Worm (Caenorhabditis elegans) whole organism, young adult: ENCODE data around the gene vps-37.

ENCODE experiments used
- B0035.1 ChIP-seq: sonication (generic microtip); optimal IDR thresholded peaks from 2 replicates; lab custom pipeline; 2016; ENCODE audit warnings: missing genetic modification characterization, mild to moderate bottlenecking, missing compliant biosample characterization, missing genotype, missing genetic modification reagents
- B0336.3 ChIP-seq: fragments of 200-800 bp; sonication (Bioruptor generic); IDR thresholded peaks from 2 replicates; pipeline ENCODE4 v1.3.6; 2022; ENCODE audit warnings: missing genetic modification characterization, missing compliant biosample characterization
- F37B4.10 ChIP-seq: fragments of 200-800 bp; sonication (Bioruptor generic); IDR thresholded peaks from 2 replicates; pipeline ENCODE4 v1.3.6; 2022; ENCODE audit warnings: missing genetic modification characterization, missing compliant biosample characterization
- F49E8.2 ChIP-seq: sonication (generic microtip); optimal IDR thresholded peaks from 3 replicates; lab custom pipeline; 2017; ENCODE audit warnings: missing genetic modification characterization, mild to moderate bottlenecking, missing compliant biosample characterization, antibody characterized with exemption, moderate library complexity; ENCODE audit not compliant: insufficient read depth
- F57C9.4 ChIP-seq: sonication (generic microtip); optimal IDR thresholded peaks from 2 replicates; lab custom pipeline; 2017; ENCODE audit warnings: mild to moderate bottlenecking, missing genetic modification characterization, missing compliant biosample characterization
- K12H6.12 ChIP-seq: fragments of 200-800 bp; sonication (Bioruptor generic); optimal IDR thresholded peaks from 2 replicates; lab custom pipeline; 2018; ENCODE audit warnings: mild to moderate bottlenecking, missing genetic modification characterization, missing compliant biosample characterization
- Y53G8AR.9 ChIP-seq: fragments of 200-800 bp; sonication (Bioruptor generic); conservative IDR thresholded peaks from 2 replicates; pipeline ENCODE4 v1.3.6; 2022; ENCODE audit warnings: missing genetic modification reagents, missing genetic modification characterization, missing compliant biosample characterization
- Y67H2A.10 ChIP-seq: fragments of 200-800 bp; sonication (Bioruptor generic); conservative IDR thresholded peaks from 2 replicates; pipeline ENCODE4 v1.3.6; 2022; ENCODE audit warnings: missing genetic modification reagents, missing genetic modification characterization, missing compliant biosample characterization
- Y79H2A.3 ChIP-seq: fragments of 200-800 bp; sonication (Bioruptor generic); conservative IDR thresholded peaks from 2 replicates; pipeline ENCODE4 v1.3.6; 2022; ENCODE audit warnings: missing genetic modification reagents, missing genetic modification characterization, missing compliant biosample characterization
- ama-1 ChIP-seq, 3 experiments: fragments of 150-350 bp in 1 of 3; sonication (generic microtip) in 2 of 3; optimal IDR thresholded peaks; 2 replicates each; lab custom pipeline; 2014 to 2018; ENCODE audit warnings: missing biosample characterization in 2 of 3, missing genetic modification characterization in 2 of 3, missing genetic modification reagents in 2 of 3
- cebp-1 ChIP-seq, 2 experiments: fragments of 200-800 bp in 1 of 2; sonication (Bioruptor generic) in 1 of 2; sonication (generic microtip) in 1 of 2; IDR thresholded peaks in 1 of 2; optimal IDR thresholded peaks in 1 of 2; 2 replicates each; pipeline versions ENCODE4 v1.3.6 to Lab custom; 2017 to 2022; ENCODE audit warnings: missing compliant biosample characterization in 2 of 2, missing genetic modification characterization in 2 of 2, mild to moderate bottlenecking in 1 of 2, missing genetic modification reagents in 1 of 2, moderate library complexity in 1 of 2
- ceh-27 ChIP-seq: fragments of 200-800 bp; sonication (Bioruptor generic); optimal IDR thresholded peaks from 2 replicates; lab custom pipeline; 2018; ENCODE audit warnings: mild to moderate bottlenecking, missing genetic modification characterization, moderate library complexity, missing compliant biosample characterization
- ceh-40 ChIP-seq: fragments of 200-800 bp; sonication (Bioruptor generic); IDR thresholded peaks from 2 replicates; pipeline ENCODE4 v1.3.6; 2022; ENCODE audit warnings: missing genetic modification characterization, missing compliant biosample characterization
- ceh-79 ChIP-seq: sonication (generic microtip); optimal IDR thresholded peaks from 2 replicates; lab custom pipeline; 2017; ENCODE audit warnings: mild to moderate bottlenecking, missing genetic modification characterization, missing compliant biosample characterization
- chd-7 ChIP-seq: sonication (generic microtip); optimal IDR thresholded peaks from 2 replicates; lab custom pipeline; 2016; ENCODE audit warnings: mild to moderate bottlenecking, missing genetic modification characterization, moderate library complexity, missing compliant biosample characterization
- dpl-1 ChIP-seq: fragments of 150-350 bp; optimal IDR thresholded peaks from 2 replicates; lab custom pipeline; 2014; ENCODE audit warnings: missing biosample characterization, missing genetic modification reagents, missing genetic modification characterization
- ekl-4 ChIP-seq: fragments of 200-800 bp; sonication (Bioruptor generic); IDR thresholded peaks from 2 replicates; pipeline ENCODE4 v1.3.6; 2022; ENCODE audit warnings: missing genetic modification reagents, missing genetic modification characterization, missing compliant biosample characterization
- ets-4 ChIP-seq: fragments of 200-800 bp; sonication (Bioruptor generic); optimal IDR thresholded peaks from 2 replicates; lab custom pipeline; 2018; ENCODE audit warnings: mild to moderate bottlenecking, missing genetic modification characterization, missing compliant biosample characterization
- hmg-1.2 ChIP-seq: fragments of 200-800 bp; sonication (Bioruptor generic); IDR thresholded peaks from 2 replicates; pipeline ENCODE4 v1.3.6; 2022; ENCODE audit warnings: missing genetic modification reagents, missing genetic modification characterization, missing compliant biosample characterization
- hmg-20 ChIP-seq: fragments of 200-800 bp; sonication (Bioruptor generic); IDR thresholded peaks from 2 replicates; pipeline ENCODE4 v1.3.6; 2022; ENCODE audit warnings: missing genetic modification reagents, missing genetic modification characterization, missing compliant biosample characterization
- let-526 ChIP-seq: fragments of 200-800 bp; sonication (Bioruptor generic); IDR thresholded peaks from 2 replicates; pipeline ENCODE4 v1.3.6; 2022; ENCODE audit warnings: missing genetic modification reagents, missing genetic modification characterization, missing compliant biosample characterization
- let-607 ChIP-seq, 2 experiments: fragments of 200-800 bp in 1 of 2; sonication (Bioruptor generic) in 1 of 2; sonication (generic microtip) in 1 of 2; optimal IDR thresholded peaks; 2 replicates each; lab custom pipeline; 2016 to 2018; ENCODE audit warnings: mild to moderate bottlenecking in 2 of 2, missing compliant biosample characterization in 2 of 2, missing genetic modification characterization in 2 of 2, moderate library complexity in 2 of 2, missing genotype in 1 of 2
- lin-40 ChIP-seq: sonication (generic microtip); optimal IDR thresholded peaks from 2 replicates; lab custom pipeline; 2016; ENCODE audit warnings: missing genetic modification characterization, mild to moderate bottlenecking, missing compliant biosample characterization, missing genotype, missing genetic modification reagents
- lin-54 ChIP-seq: fragments of 200-800 bp; sonication (Bioruptor generic); optimal IDR thresholded peaks from 2 replicates; lab custom pipeline; 2018; ENCODE audit warnings: mild to moderate bottlenecking, missing genetic modification characterization, missing compliant biosample characterization
- lsl-1 ChIP-seq: fragments of 200-800 bp; sonication (Bioruptor generic); optimal IDR thresholded peaks from 2 replicates; lab custom pipeline; 2018; ENCODE audit warnings: mild to moderate bottlenecking, missing genetic modification characterization, moderate library complexity, missing compliant biosample characterization
- lsy-27 ChIP-seq: sonication (generic microtip); optimal IDR thresholded peaks from 2 replicates; lab custom pipeline; 2017; ENCODE audit warnings: missing genetic modification characterization, mild to moderate bottlenecking, missing compliant biosample characterization, antibody characterized with exemption, missing genotype, borderline replicate concordance; ENCODE audit not compliant: insufficient read depth
- madf-6 ChIP-seq: fragments of 200-800 bp; sonication (Bioruptor generic); IDR thresholded peaks from 2 replicates; pipeline ENCODE4 v1.3.6; 2022; ENCODE audit warnings: missing genetic modification reagents, missing genetic modification characterization, missing compliant biosample characterization
- mxl-1 ChIP-seq: sonication (generic microtip); optimal IDR thresholded peaks from 2 replicates; lab custom pipeline; 2016; ENCODE audit warnings: missing genetic modification characterization, missing compliant biosample characterization
- nfya-1 ChIP-seq: sonication (generic microtip); optimal IDR thresholded peaks from 2 replicates; lab custom pipeline; 2017; ENCODE audit warnings: antibody characterized with exemption, missing compliant biosample characterization, missing genetic modification characterization, borderline replicate concordance; ENCODE audit not compliant: insufficient read depth
- nfya-2 ChIP-seq: fragments of 200-800 bp; sonication (Bioruptor generic); IDR thresholded peaks from 2 replicates; pipeline ENCODE4 v1.3.6; 2022; ENCODE audit warnings: missing genetic modification reagents, missing genetic modification characterization, missing compliant biosample characterization
- nhr-120 ChIP-seq: fragments of 200-800 bp; sonication (Bioruptor generic); IDR thresholded peaks from 2 replicates; pipeline ENCODE4 v1.3.6; 2022; ENCODE audit warnings: missing genetic modification characterization, missing compliant biosample characterization
- pha-4 ChIP-seq: fragments of 150-350 bp; sonication (generic microtip); optimal IDR thresholded peaks from 2 replicates; lab custom pipeline; 2014; ENCODE audit warnings: missing biosample characterization, missing genetic modification reagents, missing genetic modification characterization
- rcor-1 ChIP-seq: fragments of 200-800 bp; sonication (Bioruptor generic); IDR thresholded peaks from 2 replicates; pipeline ENCODE4 v1.3.6; 2022; ENCODE audit warnings: missing genetic modification reagents, missing genetic modification characterization, missing compliant biosample characterization
- rpc-1 ChIP-seq, 2 experiments: fragments of 150-350 bp in 1 of 2; sonication (generic microtip) in 1 of 2; optimal IDR thresholded peaks; 2 replicates each; lab custom pipeline; 2014 to 2018; ENCODE audit warnings: missing biosample characterization in 1 of 2, missing genetic modification characterization in 1 of 2, missing genetic modification reagents in 1 of 2, missing genotype in 1 of 2
- sea-2 ChIP-seq: fragments of 200-800 bp; sonication (Bioruptor generic); IDR thresholded peaks from 2 replicates; pipeline ENCODE4 v1.3.6; 2022; ENCODE audit warnings: missing genetic modification characterization, missing compliant biosample characterization
- snpc-1.1 ChIP-seq: sonication (generic microtip); optimal IDR thresholded peaks from 2 replicates; lab custom pipeline; 2017; ENCODE audit warnings: missing genetic modification characterization, mild to moderate bottlenecking, missing compliant biosample characterization, antibody characterized with exemption, moderate library complexity, missing genotype, missing genetic modification reagents; ENCODE audit not compliant: insufficient read depth
- snpc-1.3 ChIP-seq: sonication (generic microtip); optimal IDR thresholded peaks from 2 replicates; lab custom pipeline; 2017; ENCODE audit warnings: missing genetic modification characterization, mild to moderate bottlenecking, missing compliant biosample characterization, antibody characterized with exemption, moderate library complexity, missing genotype, missing genetic modification reagents; ENCODE audit not compliant: insufficient read depth
- snpc-4 ChIP-seq, 5 experiments: fragments of 150-350 bp in 1 of 5; sonication (generic microtip) in 4 of 5; optimal IDR thresholded peaks; 2 replicates each; lab custom pipeline; 2014 to 2018; ENCODE audit warnings: missing genetic modification characterization in 5 of 5, missing biosample characterization in 3 of 5, antibody characterized with exemption in 2 of 5, mild to moderate bottlenecking in 2 of 5, missing compliant biosample characterization in 2 of 5, missing genotype in 2 of 5, moderate library complexity in 2 of 5, missing genetic modification reagents in 1 of 5
- tbx-9 ChIP-seq: sonication (generic microtip); optimal IDR thresholded peaks from 2 replicates; lab custom pipeline; 2016; ENCODE audit warnings: borderline replicate concordance, missing genetic modification characterization, inconsistent platforms, missing compliant biosample characterization
- ztf-18 ChIP-seq: sonication (generic microtip); optimal IDR thresholded peaks from 2 replicates; lab custom pipeline; 2016; ENCODE audit warnings: missing genotype, mild to moderate bottlenecking, missing genetic modification characterization, missing compliant biosample characterization
- ztf-22 ChIP-seq: fragments of 200-800 bp; sonication (Bioruptor generic); optimal IDR thresholded peaks from 2 replicates; lab custom pipeline; 2018; ENCODE audit warnings: mild to moderate bottlenecking, missing genetic modification characterization, moderate library complexity, missing compliant biosample characterization
- ztf-25 ChIP-seq: fragments of 200-800 bp; sonication (Bioruptor generic); IDR thresholded peaks from 2 replicates; pipeline ENCODE4 v1.3.6; 2022; ENCODE audit warnings: missing genetic modification reagents, missing genetic modification characterization, missing compliant biosample characterization
- ztf-3 ChIP-seq: fragments of 200-800 bp; sonication (Bioruptor generic); optimal IDR thresholded peaks from 2 replicates; lab custom pipeline; 2018; ENCODE audit warnings: mild to moderate bottlenecking, missing genetic modification characterization, missing compliant biosample characterization
- ztf-6 ChIP-seq: fragments of 200-800 bp; sonication (Bioruptor generic); IDR thresholded peaks from 2 replicates; pipeline ENCODE4 v1.3.6; 2022; ENCODE audit warnings: missing genetic modification reagents, missing genetic modification characterization, missing compliant biosample characterization

vps-37 gene

DNA sequence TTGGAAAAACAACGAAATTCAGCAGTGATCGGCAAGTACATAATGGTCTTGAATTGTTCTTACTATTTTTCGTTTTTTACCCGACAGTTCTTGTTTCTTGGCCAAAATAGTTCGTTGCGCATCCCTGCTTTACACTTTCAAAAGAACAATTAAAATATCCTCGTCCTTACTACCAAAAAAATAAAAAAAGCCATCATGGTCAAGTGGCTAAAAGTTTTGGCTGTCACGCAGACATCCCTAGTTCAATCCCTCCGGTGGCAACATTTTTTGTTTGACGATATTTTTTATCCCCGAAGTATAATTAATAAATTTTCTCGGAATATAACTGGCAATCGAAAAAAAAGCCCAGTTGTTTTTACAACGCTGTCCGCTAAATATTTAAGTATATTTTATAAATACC is 613 bp upstream of the vps-37 start (continued):
- TF ChIP-seq nfya-1 (tag; lab: Kevin White, UChicago) (no peak), K12H6.12 (tag; lab: Kevin White, UChicago) (no peak), hmg-1.2 (GFP tag; lab: Robert Waterston, UW) (peak; percentile 21; the same call in 1 of the 2 replicates), lsy-27 (tag; lab: Kevin White, UChicago) (no peak), ztf-22 (GFP tag; lab: Kevin White, UChicago) (no peak), ama-1 (optimal IDR thresholded peaks at IDR 0.05; lab: Kevin White, UChicago) (no peak), ama-1 (GFP tag; optimal IDR thresholded peaks at IDR 0.05; lab: Kevin White, UChicago) (peak in 1 of 2 experiments; percentile 86), ztf-18 (tag; lab: Kevin White, UChicago) (peak; percentile 59), Y67H2A.10 (0 out of 2 replicates have a peak, but pooled peaks have one; percentile 9), pha-4 (no peak), ceh-40 (0 out of 2 replicates have a peak, but pooled peaks have one; percentile 75), snpc-1.3 (tag; lab: Kevin White, UChicago) (peak; percentile 81), F57C9.4 (tag; lab: Kevin White, UChicago) (no peak), nfya-2 (no peak), B0336.3 (GFP tag; lab: Robert Waterston, UW) (peak; percentile 95), lin-54 (GFP tag; lab: Kevin White, UChicago) (peak; percentile 56), lsl-1 (peak; percentile 53), ztf-3 (no peak), dpl-1 (GFP tag; lab: Kevin White, UChicago) (no peak), rpc-1 (optimal IDR thresholded peaks at IDR 0.05; lab: Kevin White, UChicago) (peak; percentile 73), rpc-1 (tag; optimal IDR thresholded peaks at IDR 0.05; lab: Kevin White, UChicago) (peak; percentile 93), rcor-1 (GFP tag; lab: Robert Waterston, UW) (peak; percentile 51), F49E8.2 (tag; lab: Kevin White, UChicago) (peak; percentile 44), tbx-9 (no peak), ets-4 (GFP tag; lab: Kevin White, UChicago) (no peak), nhr-120 (0 out of 2 replicates have a peak, but pooled peaks have one; percentile 54), ceh-27 (GFP tag; lab: Kevin White, UChicago) (no peak), Y79H2A.3 (GFP tag; lab: Robert Waterston, UW) (no peak), B0035.1 (tag; lab: Kevin White, UChicago) (no peak), chd-7 (tag; lab: Kevin White, UChicago) (peak; percentile 61), F37B4.10 (GFP tag; lab: Robert Waterston, UW) (no peak), ztf-6 (no peak), snpc-4 (GFP tag; optimal IDR thresholded peaks at IDR 0.05; lab: Kevin White, UChicago) (no peak), snpc-4 (tag; optimal IDR thresholded peaks at IDR 0.05; lab: Kevin White, UChicago) (peak in 2 of 4 experiments; percentile 13 to 34), snpc-1.1 (tag; lab: Kevin White, UChicago) (peak; percentile 68), Y53G8AR.9 (GFP tag; lab: Robert Waterston, UW) (no peak; the same call in 1 of the 2 replicates), let-607 (tag; optimal IDR thresholded peaks at IDR 0.05; lab: Kevin White, UChicago) (peak in 1 of 2 experiments; percentile 24), madf-6 (GFP tag; lab: Robert Waterston, UW) (peak; percentile 77), mxl-1 (tag; lab: Kevin White, UChicago) (peak; percentile 75), lin-40 (tag; lab: Kevin White, UChicago) (no peak), sea-2 (GFP tag; lab: Robert Waterston, UW) (no peak), let-526 (GFP tag; lab: Robert Waterston, UW) (no peak), hmg-20 (GFP tag; lab: Robert Waterston, UW) (no peak), ekl-4 (GFP tag; lab: Robert Waterston, UW) (no peak), ceh-79 (tag; lab: Kevin White, UChicago) (peak; percentile 16), cebp-1 (GFP tag; IDR thresholded peaks at IDR 0.05; lab: Robert Waterston, UW) (no peak), cebp-1 (tag; optimal IDR thresholded peaks at IDR 0.05; lab: Kevin White, UChicago) (no peak), ztf-25 (GFP tag; lab: Robert Waterston, UW) (peak; percentile 94)
